Fruit fly (Drosophila melanogaster) whole organism, embryonic: ENCODE results near the gene CG31051.

Experiments used
- Abd-B ChIP-seq: fragments of 200-800 bp; sonication (Bioruptor generic); optimal IDR thresholded peaks from 2 replicates; lab custom pipeline; 2018; ENCODE audit warnings: missing biosample characterization, mild to moderate bottlenecking, missing genetic modification characterization, moderate library complexity
- BEAF-32 ChIP-seq: fragments of 200-800 bp; sonication (Bioruptor generic); optimal IDR thresholded peaks from 3 replicates; lab custom pipeline; 2017; ENCODE audit warnings: missing biosample characterization, missing genetic modification characterization, mild to moderate bottlenecking, moderate library complexity, missing genetic modification reagents
- CG1233 ChIP-seq: fragments of 200-800 bp; sonication (Bioruptor generic); optimal IDR thresholded peaks from 4 replicates; lab custom pipeline; 2018; ENCODE audit warnings: missing biosample characterization, mild to moderate bottlenecking, missing genetic modification characterization
- CG16813 ChIP-seq: fragments of 200-800 bp; sonication (Bioruptor generic); IDR thresholded peaks from 3 replicates; pipeline ENCODE4 v1.3.6; 2022; ENCODE audit warnings: missing biosample characterization, missing genetic modification characterization; ENCODE audit not compliant: partially characterized antibody
- CG2120 ChIP-seq: fragments of 200-800 bp; sonication (Bioruptor generic); optimal IDR thresholded peaks from 3 replicates; lab custom pipeline; 2016; ENCODE audit warnings: missing biosample characterization, missing genetic modification characterization
- CG2678 ChIP-seq: fragments of 200-800 bp; sonication (Bioruptor generic); optimal IDR thresholded peaks from 3 replicates; lab custom pipeline; 2019; ENCODE audit warnings: missing biosample characterization, mild to moderate bottlenecking, missing genetic modification characterization, moderate library complexity
- CG31224 ChIP-seq: fragments of 200-800 bp; sonication (Bioruptor generic); IDR thresholded peaks from 2 replicates; pipeline ENCODE4 v1.3.6; 2022; ENCODE audit warnings: missing biosample characterization, missing genetic modification characterization
- CG32532 ChIP-seq: fragments of 200-800 bp; sonication (Bioruptor generic); IDR thresholded peaks from 2 replicates; pipeline ENCODE4 v1.3.6; 2022; ENCODE audit warnings: missing biosample characterization, missing genetic modification characterization
- CG33557 ChIP-seq: fragments of 200-800 bp; sonication (Bioruptor generic); optimal IDR thresholded peaks from 2 replicates; lab custom pipeline; 2019; ENCODE audit warnings: missing biosample characterization, mild to moderate bottlenecking, missing genetic modification characterization, moderate library complexity
- CG4282 ChIP-seq: fragments of 200-800 bp; sonication (Bioruptor generic); optimal IDR thresholded peaks from 2 replicates; lab custom pipeline; 2016; ENCODE audit warnings: missing biosample characterization, missing genetic modification characterization
- CG4617 ChIP-seq: fragments of 200-800 bp; sonication (Bioruptor generic); optimal IDR thresholded peaks from 3 replicates; lab custom pipeline; 2016; ENCODE audit warnings: missing biosample characterization, missing genetic modification characterization, borderline replicate concordance
- CG5245 ChIP-seq: fragments of 200-800 bp; sonication (Bioruptor generic); optimal IDR thresholded peaks from 3 replicates; lab custom pipeline; 2016; ENCODE audit warnings: missing biosample characterization, missing genetic modification characterization
- CG6765 ChIP-seq: fragments of 200-800 bp; sonication (Bioruptor generic); optimal IDR thresholded peaks from 3 replicates; lab custom pipeline; 2017; ENCODE audit warnings: missing biosample characterization, mild to moderate bottlenecking, missing genetic modification characterization
- CG6791 ChIP-seq: fragments of 200-800 bp; sonication (Bioruptor generic); IDR thresholded peaks from 3 replicates; pipeline ENCODE4 v1.3.6; 2022; ENCODE audit warnings: missing biosample characterization, missing genetic modification characterization; ENCODE audit not compliant: partially characterized antibody
- Eip74EF ChIP-seq, 2 experiments: fragments of 200-800 bp in 1 of 2; fragments of >200 bp in 1 of 2; sonication (Bioruptor generic) in 1 of 2; optimal IDR thresholded peaks; 2 replicates each; lab custom pipeline; 2017 to 2019; ENCODE audit warnings: missing biosample characterization in 2 of 2, missing genetic modification characterization in 2 of 2, mild to moderate bottlenecking in 1 of 2, moderate library complexity in 1 of 2
- Fer1 ChIP-seq: fragments of 200-800 bp; sonication (Bioruptor generic); optimal IDR thresholded peaks from 2 replicates; lab custom pipeline; 2017; ENCODE audit warnings: missing biosample characterization, mild to moderate bottlenecking, missing genetic modification characterization
- Jarid2 ChIP-seq: fragments of 200-800 bp; sonication (Bioruptor generic); optimal IDR thresholded peaks from 3 replicates; lab custom pipeline; 2017; ENCODE audit warnings: mild to moderate bottlenecking, missing biosample characterization, missing genetic modification reagents, missing genetic modification characterization
- Lim3 ChIP-seq: fragments of 200-800 bp; sonication (Bioruptor generic); IDR thresholded peaks from 2 replicates; pipeline ENCODE4 v1.3.6; 2022; ENCODE audit warnings: missing biosample characterization, missing genetic modification characterization
- Max ChIP-seq: fragments of 200-800 bp; sonication (Bioruptor generic); optimal IDR thresholded peaks from 2 replicates; lab custom pipeline; 2016; ENCODE audit warnings: missing biosample characterization, mild to moderate bottlenecking, missing genetic modification characterization
- NFAT ChIP-seq: fragments of 200-800 bp; sonication (Bioruptor generic); IDR thresholded peaks from 2 replicates; pipeline ENCODE4 v1.3.6; 2022; ENCODE audit warnings: missing biosample characterization, missing genetic modification characterization
- NK7.1 ChIP-seq: fragments of 200-800 bp; sonication (Bioruptor generic); optimal IDR thresholded peaks from 3 replicates; lab custom pipeline; 2016; ENCODE audit warnings: missing biosample characterization, missing genetic modification characterization
- Pdp1 ChIP-seq, 2 experiments: fragments of 200-800 bp; sonication (Bioruptor generic); optimal IDR thresholded peaks; 3 replicates each; lab custom pipeline; 2016; ENCODE audit warnings: missing biosample characterization in 2 of 2, missing genetic modification characterization in 2 of 2, mild to moderate bottlenecking in 1 of 2, moderate library complexity in 1 of 2
- bcd ChIP-seq: fragments of 200-800 bp; sonication (Bioruptor generic); optimal IDR thresholded peaks from 2 replicates; lab custom pipeline; 2017; ENCODE audit warnings: missing biosample characterization, mild to moderate bottlenecking, missing genetic modification characterization
- cad ChIP-seq: fragments of >200 bp; optimal IDR thresholded peaks from 2 replicates; lab custom pipeline; 2017; ENCODE audit warnings: missing biosample characterization, missing genetic modification characterization
- cg ChIP-seq: fragments of 200-800 bp; sonication (Bioruptor generic); optimal IDR thresholded peaks from 3 replicates; lab custom pipeline; 2019; ENCODE audit warnings: missing biosample characterization, mild to moderate bottlenecking, missing genetic modification characterization, moderate library complexity
- cwo ChIP-seq: fragments of 200-800 bp; sonication (Bioruptor generic); optimal IDR thresholded peaks from 3 replicates; lab custom pipeline; 2017; ENCODE audit warnings: missing biosample characterization, missing genetic modification characterization, mild to moderate bottlenecking, moderate library complexity, missing genetic modification reagents
- exex ChIP-seq: fragments of 200-800 bp; sonication (Bioruptor generic); optimal IDR thresholded peaks from 4 replicates; lab custom pipeline; 2018; ENCODE audit warnings: missing biosample characterization, mild to moderate bottlenecking, missing genetic modification characterization, moderate library complexity
- grau ChIP-seq: fragments of 200-800 bp; optimal IDR thresholded peaks from 3 replicates; lab custom pipeline; 2019; ENCODE audit warnings: missing biosample characterization, mild to moderate bottlenecking, missing genetic modification characterization, moderate library complexity
- gsb ChIP-seq: fragments of 200-800 bp; sonication (Bioruptor generic); IDR thresholded peaks from 2 replicates; pipeline ENCODE4 v1.3.6; 2022; ENCODE audit warnings: missing biosample characterization, missing genetic modification characterization
- gsb-n ChIP-seq: fragments of 200-800 bp; sonication (Bioruptor generic); optimal IDR thresholded peaks from 3 replicates; lab custom pipeline; 2018; ENCODE audit warnings: missing biosample characterization, mild to moderate bottlenecking, missing genetic modification characterization
- kni ChIP-seq: fragments of 200-800 bp; sonication (Bioruptor generic); optimal IDR thresholded peaks from 3 replicates; lab custom pipeline; 2017; ENCODE audit warnings: mild to moderate bottlenecking, missing biosample characterization, missing genetic modification reagents, missing genetic modification characterization
- mld ChIP-seq: fragments of 200-800 bp; sonication (Bioruptor generic); IDR thresholded peaks from 3 replicates; pipeline ENCODE4 v1.3.6; 2022; ENCODE audit warnings: missing biosample characterization, missing genetic modification characterization; ENCODE audit not compliant: partially characterized antibody
- oc ChIP-seq: fragments of 200-800 bp; sonication (Bioruptor generic); optimal IDR thresholded peaks from 2 replicates; lab custom pipeline; 2018; ENCODE audit warnings: missing biosample characterization, mild to moderate bottlenecking, missing genetic modification characterization, moderate library complexity
- peb ChIP-seq: fragments of 200-800 bp; sonication (Bioruptor generic); IDR thresholded peaks from 2 replicates; pipeline ENCODE4 v1.3.6; 2022; ENCODE audit warnings: missing biosample characterization, missing genetic modification characterization
- phol ChIP-seq: fragments of 200-800 bp; sonication (Bioruptor generic); optimal IDR thresholded peaks from 3 replicates; lab custom pipeline; 2018; ENCODE audit warnings: missing biosample characterization, mild to moderate bottlenecking, missing genetic modification characterization, moderate library complexity
- pum ChIP-seq: fragments of 200-800 bp; sonication (Bioruptor generic); optimal IDR thresholded peaks from 2 replicates; lab custom pipeline; 2016; ENCODE audit warnings: missing biosample characterization, missing genetic modification characterization
- ranshi ChIP-seq: fragments of 200-800 bp; sonication (Bioruptor generic); IDR thresholded peaks from 2 replicates; pipeline ENCODE4 v1.3.6; 2022; ENCODE audit warnings: missing biosample characterization, missing genetic modification characterization
- sens ChIP-seq: fragments of 200-800 bp; sonication (Bioruptor generic); peaks from one replicate; lab custom pipeline; 2016; ENCODE audit warnings: missing biosample characterization, missing genetic modification characterization
- slbo ChIP-seq: fragments of 200-800 bp; sonication (Bioruptor generic); IDR thresholded peaks from 2 replicates; pipeline ENCODE4 v1.3.6; 2022; ENCODE audit warnings: missing biosample characterization, missing genetic modification characterization
- stc ChIP-seq: fragments of 200-800 bp; sonication (Bioruptor generic); IDR thresholded peaks from 2 replicates; pipeline ENCODE4 v1.3.6; 2022; ENCODE audit warnings: missing biosample characterization, missing genetic modification characterization
- zen ChIP-seq: fragments of 200-800 bp; sonication (Bioruptor generic); optimal IDR thresholded peaks from 3 replicates; lab custom pipeline; 2018; ENCODE audit warnings: missing biosample characterization, mild to moderate bottlenecking, missing genetic modification characterization, moderate library complexity

Gene CG31051

DNA sequence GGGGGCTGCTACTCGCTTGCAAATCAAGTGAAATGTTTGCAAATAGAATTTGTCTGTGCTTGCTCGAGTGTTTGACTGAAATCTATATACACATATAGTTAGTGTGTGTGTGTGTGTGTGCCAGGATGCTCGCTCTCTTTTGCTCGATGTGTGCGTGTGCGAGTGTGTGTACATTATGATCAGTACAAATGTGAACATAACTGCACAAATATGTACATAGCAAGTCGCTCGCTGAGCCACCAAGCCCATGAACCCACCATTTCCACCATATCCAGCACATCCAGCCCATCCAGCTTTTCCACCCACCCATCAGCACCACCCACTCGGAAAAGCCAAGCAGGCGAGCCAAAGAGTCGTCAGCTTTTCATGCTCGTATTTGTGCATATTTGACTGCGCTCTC is 31.9 kb upstream of the CG31051 start (continued):
- TF ChIP-seq CG33557 (GFP tag; lab: Kevin White, UChicago) (peak; percentile 3), NK7.1 (no peak), cwo (no peak), peb (GFP tag; lab: Robert Waterston, UW) (no peak), CG4282 (GFP tag; lab: Kevin White, UChicago) (no peak), CG6791 (GFP tag; lab: Robert Waterston, UW) (no peak), CG1233 (GFP tag; lab: Kevin White, UChicago) (peak; percentile 28), CG6765 (GFP tag; lab: Kevin White, UChicago) (no peak), slbo (GFP tag; lab: Robert Waterston, UW) (no peak), CG5245 (GFP tag; lab: Kevin White, UChicago) (no peak), CG16813 (GFP tag; lab: Robert Waterston, UW) (no peak), Pdp1 (GFP tag; optimal IDR thresholded peaks at IDR 0.05; lab: Kevin White, UChicago) (no peak), NFAT (GFP tag; lab: Robert Waterston, UW) (no peak), sens (peak; percentile 53), phol (tag; lab: Kevin White, UChicago) (no peak), Eip74EF (GFP tag; optimal IDR thresholded peaks at IDR 0.05; lab: Kevin White, UChicago) (no peak), Abd-B (GFP tag; lab: Kevin White, UChicago) (no peak), ranshi (GFP tag; lab: Robert Waterston, UW) (no peak), pum (no peak), gsb-n (tag; lab: Kevin White, UChicago) (no peak), Max (no peak), Lim3 (GFP tag; lab: Robert Waterston, UW) (no peak), bcd (GFP tag; lab: Kevin White, UChicago) (peak; percentile 6), BEAF-32 (GFP tag; lab: Kevin White, UChicago) (no peak), CG32532 (no peak), stc (GFP tag; lab: Robert Waterston, UW) (no peak), cad (no peak), exex (tag; lab: Kevin White, UChicago) (no peak), Jarid2 (GFP tag; lab: Kevin White, UChicago) (peak; percentile 2), gsb (GFP tag; lab: Robert Waterston, UW) (no peak), mld (GFP tag; lab: Robert Waterston, UW) (no peak), Fer1 (no peak), CG31224 (GFP tag; lab: Robert Waterston, UW) (no peak), oc (tag; lab: Kevin White, UChicago) (no peak), CG2678 (tag; lab: Kevin White, UChicago) (peak; percentile 2)

DNA sequence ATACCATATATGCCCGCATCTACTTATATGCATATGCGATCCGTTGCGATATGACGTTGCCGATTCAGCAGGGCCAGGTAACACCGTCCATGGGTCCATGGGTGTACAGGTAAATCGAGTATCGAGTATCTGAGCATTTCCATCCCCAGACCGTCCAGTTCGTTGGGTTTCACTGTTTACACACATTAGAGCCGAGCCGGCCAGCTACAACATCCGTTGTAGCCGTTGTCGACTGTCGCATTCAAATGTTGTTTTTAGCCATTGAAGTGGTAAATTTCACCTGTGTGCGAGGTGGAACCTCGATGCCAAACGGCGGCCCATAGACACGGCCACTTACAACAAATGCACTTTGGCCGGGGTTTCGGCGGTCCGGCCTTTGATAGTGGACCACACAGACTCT is 28.1 kb upstream of the CG31051 start:
- peak; percentile 34 for TF ChIP-seq kni (GFP tag; lab: Kevin White, UChicago)
- TF ChIP-seq CG2120 (GFP tag; lab: Kevin White, UChicago): no peak
- no peak for TF ChIP-seq CG4617 (GFP tag; lab: Kevin White, UChicago)
- TF ChIP-seq grau (tag; lab: Kevin White, UChicago): peak; percentile 57
- TF ChIP-seq zen (tag; lab: Kevin White, UChicago): peak; percentile 34
- TF ChIP-seq cg (GFP tag; lab: Kevin White, UChicago): no peak
- no peak for TF ChIP-seq CG31224 (GFP tag; lab: Robert Waterston, UW)
